Fruit fly (Drosophila melanogaster): ENCODE measurements around the gene Pgls.

Gene Pgls

DNA sequence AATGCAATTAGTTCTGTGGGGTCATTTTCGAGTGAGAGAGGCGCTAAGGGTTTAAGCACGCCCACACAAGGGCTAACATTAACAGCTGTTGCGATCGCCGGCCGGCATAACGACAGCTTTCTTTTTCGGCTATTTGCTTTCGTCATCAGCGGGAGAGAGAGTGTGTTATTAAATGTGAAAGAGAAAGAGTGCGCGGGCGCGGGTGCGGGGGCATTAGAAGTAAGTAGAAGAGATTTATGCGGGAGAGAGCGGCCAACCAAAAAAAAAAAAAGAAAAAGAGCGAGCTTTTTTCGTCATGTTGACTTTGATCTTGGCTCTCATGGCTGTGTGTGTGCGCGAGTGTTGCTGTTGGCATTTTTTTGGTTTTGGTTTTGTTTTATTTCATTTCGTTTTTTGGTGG, 33.1 kb upstream of the Pgls start:
- peak; percentile 69 for TF ChIP-seq CG6163 (GFP tag; IDR thresholded peaks at IDR 0.05)
- TF ChIP-seq CG15336 (GFP tag; IDR thresholded peaks at IDR 0.05) = peak; percentile 53; the same call in 1 of the 2 replicates
- peak; percentile 66 for TF ChIP-seq CG6276 (GFP tag; optimal IDR thresholded peaks at IDR 0.05)
- TF ChIP-seq dac (GFP tag; optimal IDR thresholded peaks at IDR 0.05) = peak; percentile 8
- no peak for TF ChIP-seq spab (GFP tag; optimal IDR thresholded peaks at IDR 0.05)
- TF ChIP-seq fkh (GFP tag; optimal IDR thresholded peaks at IDR 0.05) = peak; percentile 71
- peak; percentile 61 for TF ChIP-seq CG8119 (GFP tag; IDR thresholded peaks at IDR 0.05)
- TF ChIP-seq CG32006 (GFP tag; optimal IDR thresholded peaks at IDR 0.05) = peak; percentile 3
- no peak for TF ChIP-seq CG11762 (GFP tag; optimal IDR thresholded peaks at IDR 0.05; ENCODE audit: insufficient read depth)
- TF ChIP-seq Eip78C (GFP tag) = peak; percentile 41
- TF ChIP-seq net (GFP tag; optimal IDR thresholded peaks at IDR 0.05) = no peak
- TF ChIP-seq Blimp-1 (GFP tag; optimal IDR thresholded peaks at IDR 0.05) = peak; percentile 1
- peak; percentile 71 for TF ChIP-seq eg (GFP tag; IDR thresholded peaks at IDR 0.05)

DNA sequence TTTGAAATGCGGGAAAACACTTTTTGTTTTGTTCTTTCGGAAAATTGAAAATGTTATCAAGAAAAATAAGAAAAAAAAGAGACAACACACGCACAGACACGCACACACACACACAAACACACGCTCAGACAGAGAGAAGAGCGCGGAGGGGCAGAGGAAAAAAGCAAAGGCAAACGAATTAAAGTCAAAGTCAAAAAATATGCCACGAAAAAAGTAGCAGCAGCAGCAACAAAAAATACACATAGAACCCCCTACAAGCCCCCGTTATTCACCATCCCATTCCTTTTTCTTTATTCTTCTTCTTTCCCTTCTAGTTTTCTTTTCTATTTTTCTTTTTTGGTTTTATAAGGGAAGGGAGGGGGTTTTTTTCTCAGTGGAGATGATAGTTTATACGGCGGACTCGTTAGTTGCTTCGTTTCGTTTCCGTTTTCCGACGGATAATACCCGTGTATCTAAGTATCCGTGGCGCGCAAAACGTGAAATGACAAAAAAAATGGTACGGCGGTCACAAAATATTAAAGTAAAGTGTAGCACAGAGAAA, 32.3 kb upstream of the Pgls start:
- TF ChIP-seq topi (GFP tag; optimal IDR thresholded peaks at IDR 0.05) = no peak

DNA sequence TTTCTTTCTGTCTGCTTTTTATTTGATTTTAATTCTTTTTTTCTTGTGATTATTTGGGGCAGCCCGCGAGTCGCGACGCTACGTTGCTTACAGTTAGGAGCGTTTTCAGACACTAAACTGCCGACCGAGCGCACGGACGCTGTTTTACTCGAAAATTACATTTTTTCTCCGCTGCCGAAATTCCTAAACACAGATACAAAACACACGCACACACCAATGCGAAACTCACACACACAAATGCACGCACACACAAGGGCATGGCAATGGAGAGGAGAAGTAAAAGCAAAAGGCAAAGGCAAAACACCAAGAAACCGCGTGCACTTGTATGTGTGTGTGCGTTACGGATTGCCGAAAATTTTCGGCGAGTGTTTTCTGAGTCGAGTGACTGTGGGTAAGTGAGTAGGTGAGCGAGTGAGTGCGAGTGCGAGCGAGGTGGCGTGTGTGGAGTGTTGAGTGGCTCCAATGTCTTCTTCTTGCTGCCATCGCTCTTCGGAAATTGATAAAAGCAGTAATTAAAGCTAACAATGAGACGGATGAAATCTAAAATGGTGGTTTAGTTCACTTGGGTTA, 31.6 kb upstream of the Pgls start:
- TF ChIP-seq CG7368 (GFP tag; optimal IDR thresholded peaks at IDR 0.05) (no peak), Eip93F (GFP tag; optimal IDR thresholded peaks at IDR 0.05) (no peak), CG34406 (GFP tag; optimal IDR thresholded peaks at IDR 0.05) (no peak), CG6808 (GFP tag; optimal IDR thresholded peaks at IDR 0.05) (no peak), net (GFP tag; optimal IDR thresholded peaks at IDR 0.05) (no peak), CG3032 (tag; optimal IDR thresholded peaks at IDR 0.05) (no peak), fkh (GFP tag; optimal IDR thresholded peaks at IDR 0.05) (peak; percentile 30), vri (GFP tag; optimal IDR thresholded peaks at IDR 0.05) (no peak), CG3919 (GFP tag; optimal IDR thresholded peaks at IDR 0.05) (no peak), CG11762 (GFP tag; optimal IDR thresholded peaks at IDR 0.05; ENCODE audit: insufficient read depth) (no peak), CG6854 (GFP tag; optimal IDR thresholded peaks at IDR 0.05) (peak; percentile 15), CG10669 (GFP tag; optimal IDR thresholded peaks at IDR 0.05) (no peak), CG1621 (tag; optimal IDR thresholded peaks at IDR 0.05) (no peak), Met (GFP tag; optimal IDR thresholded peaks at IDR 0.05) (no peak), CG8632 (GFP tag; optimal IDR thresholded peaks at IDR 0.05) (no peak), achi (GFP tag; optimal IDR thresholded peaks at IDR 0.05) (no peak), Hr38 (GFP tag; optimal IDR thresholded peaks at IDR 0.05) (no peak), Eip75B (GFP tag; optimal IDR thresholded peaks at IDR 0.05) (no peak), svp (GFP tag) (no peak), CG32006 (GFP tag; optimal IDR thresholded peaks at IDR 0.05) (no peak), CG15336 (GFP tag; IDR thresholded peaks at IDR 0.05) (no peak), CG10631 (GFP tag; optimal IDR thresholded peaks at IDR 0.05) (no peak), CG8319 (GFP tag; optimal IDR thresholded peaks at IDR 0.05) (no peak), CG11294 (GFP tag; IDR thresholded peaks at IDR 0.05) (no peak), Lpt (GFP tag; optimal IDR thresholded peaks at IDR 0.05) (no peak), dac (GFP tag; optimal IDR thresholded peaks at IDR 0.05) (no peak), Eip78C (GFP tag) (peak; percentile 55), dsx (GFP tag; optimal IDR thresholded peaks at IDR 0.05; ENCODE audit: poor library complexity, severe bottlenecking) (no peak), eg (GFP tag; IDR thresholded peaks at IDR 0.05) (0 out of 3 replicates have a peak, but pooled peaks have one; percentile 19), fd85E (GFP tag; optimal IDR thresholded peaks at IDR 0.05) (no peak)

DNA sequence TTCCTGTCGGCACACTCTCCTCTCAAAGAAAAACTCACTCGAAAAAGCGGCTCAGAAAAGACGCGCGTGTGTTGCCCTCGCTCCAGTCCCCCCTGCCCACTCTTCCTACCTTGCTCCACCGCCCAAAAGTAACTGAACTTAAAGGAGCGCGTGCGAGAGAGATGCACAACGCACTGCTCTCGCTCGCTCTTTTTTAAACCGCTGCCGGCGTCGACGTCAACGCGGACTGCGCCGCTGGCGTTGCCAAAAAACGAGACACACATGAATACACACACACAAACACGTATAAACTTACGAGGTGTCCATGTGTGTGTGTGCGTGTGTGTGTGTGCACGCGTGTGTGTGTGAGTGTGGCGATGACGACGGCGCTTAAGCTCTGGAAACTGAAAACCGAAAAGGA, 30.4 kb upstream of the Pgls start:
- TF ChIP-seq net (GFP tag; optimal IDR thresholded peaks at IDR 0.05) (no peak), Smox (GFP tag; optimal IDR thresholded peaks at IDR 0.05) (no peak), Ets21C (GFP tag; optimal IDR thresholded peaks at IDR 0.05) (no peak), ss (GFP tag; optimal IDR thresholded peaks at IDR 0.05) (no peak), dsx (GFP tag; optimal IDR thresholded peaks at IDR 0.05; ENCODE audit: poor library complexity, severe bottlenecking) (no peak), cyc (GFP tag; optimal IDR thresholded peaks at IDR 0.05) (no peak), pdm3 (GFP tag; optimal IDR thresholded peaks at IDR 0.05) (no peak), Sox14 (GFP tag; optimal IDR thresholded peaks at IDR 0.05) (no peak), achi (GFP tag; optimal IDR thresholded peaks at IDR 0.05) (no peak), CG3032 (tag; optimal IDR thresholded peaks at IDR 0.05) (no peak), CG6854 (GFP tag; optimal IDR thresholded peaks at IDR 0.05) (no peak), Hr39 (GFP tag; optimal IDR thresholded peaks at IDR 0.05) (no peak), spab (GFP tag; optimal IDR thresholded peaks at IDR 0.05) (no peak)

All from whole organism, prepupa.